Worm (Caenorhabditis elegans): Measurements from ENCODE around the gene grl-31.

Gene grl-31

ce11 chrV:3582086-3582485, 24.5 kb upstream of the grl-31 start (continued):
- TF ChIP-seq jun-1 (tag; optimal IDR thresholded peaks at IDR 0.05) (no peak), dmd-9 (GFP tag; IDR thresholded peaks at IDR 0.05) (no peak), aha-1 (tag) (no peak), nhr-25 (tag; optimal IDR thresholded peaks at IDR 0.05; ENCODE audit: borderline replicate concordance, insufficient read depth) (no peak), fos-1 (tag; optimal IDR thresholded peaks at IDR 0.05) (no peak), nhr-48 (tag; optimal IDR thresholded peaks at IDR 0.05) (peak; percentile 20), nhr-10 (tag; optimal IDR thresholded peaks at IDR 0.05) (no peak), lin-38 (GFP tag; IDR thresholded peaks at IDR 0.05) (peak; percentile 70; the same call in 1 of the 2 replicates), dmd-6 (GFP tag; IDR thresholded peaks at IDR 0.05) (peak; percentile 8; the same call in 1 of the 2 replicates), T26A8.4 (GFP tag; IDR thresholded peaks at IDR 0.05) (peak; percentile 49), nhr-76 (tag; optimal IDR thresholded peaks at IDR 0.05) (no peak), lim-7 (GFP tag; IDR thresholded peaks at IDR 0.05) (peak; percentile 80), mxl-2 (GFP tag; conservative IDR thresholded peaks at IDR 0.05) (no peak), ces-1 (GFP tag; optimal IDR thresholded peaks at IDR 0.05) (no peak), F26F4.8 (GFP tag; conservative IDR thresholded peaks at IDR 0.05) (peak; percentile 76), F10B5.3 (tag; optimal IDR thresholded peaks at IDR 0.05) (no peak), zip-11 (GFP tag; IDR thresholded peaks at IDR 0.05) (no peak), unc-62 (GFP tag; optimal IDR thresholded peaks at IDR 0.05 in 1 of 2) (no peak), unc-62 (tag; optimal IDR thresholded peaks at IDR 0.05) (no peak), duxl-1 (tag; optimal IDR thresholded peaks at IDR 0.05; ENCODE audit: poor library complexity) (peak; percentile 25), dve-1 (tag; optimal IDR thresholded peaks at IDR 0.05; ENCODE audit: insufficient read depth) (peak; percentile 8), gei-8 (GFP tag; optimal IDR thresholded peaks at IDR 0.05) (no peak), mdl-1 (tag; optimal IDR thresholded peaks at IDR 0.05) (no peak), mxl-3 (GFP tag; optimal IDR thresholded peaks at IDR 0.05) (no peak), hif-1 (tag; optimal IDR thresholded peaks at IDR 0.05) (no peak), Y48G9A.11 (GFP tag; IDR thresholded peaks at IDR 0.05) (peak; percentile 70; the same call in 1 of the 2 replicates), zfp-3 (GFP tag; conservative IDR thresholded peaks at IDR 0.05) (no peak; the same call in 1 of the 2 replicates), nhr-102 (tag; optimal IDR thresholded peaks at IDR 0.05) (peak; percentile 1), lsy-2 (tag; optimal IDR thresholded peaks at IDR 0.05) (peak in 1 of 2 experiments; percentile 35), nhr-111 (GFP tag; optimal IDR thresholded peaks at IDR 0.05) (no peak), skn-1 (tag; optimal IDR thresholded peaks at IDR 0.05) (no peak), hlh-30 (tag; optimal IDR thresholded peaks at IDR 0.05; ENCODE audit: insufficient read depth) (no peak), ceh-32 (tag; optimal IDR thresholded peaks at IDR 0.05; ENCODE audit: poor library complexity) (no peak), ceh-20 (GFP tag; IDR thresholded peaks at IDR 0.05) (no peak), unc-130 (GFP tag; optimal IDR thresholded peaks at IDR 0.05) (no peak), attf-4 (tag; optimal IDR thresholded peaks at IDR 0.05) (no peak), Y105C5A.15 (GFP tag; IDR thresholded peaks at IDR 0.05) (peak; percentile 75; the same call in 1 of the 2 replicates), unc-39 (tag; optimal IDR thresholded peaks at IDR 0.05) (no peak), D1046.2 (GFP tag; IDR thresholded peaks at IDR 0.05) (no peak), hmg-1.1 (GFP tag; IDR thresholded peaks at IDR 0.05) (no peak), daf-16 (GFP tag; optimal IDR thresholded peaks at IDR 0.05) (no peak), daf-16 (tag; optimal IDR thresholded peaks at IDR 0.05) (no peak), F44E2.7 (GFP tag; IDR thresholded peaks at IDR 0.05) (0 out of 2 replicates have a peak, but pooled peaks have one; percentile 7), ctbp-1 (GFP tag; IDR thresholded peaks at IDR 0.05) (no peak), spr-1 (tag; optimal IDR thresholded peaks at IDR 0.05) (no peak), daf-12 (tag; optimal IDR thresholded peaks at IDR 0.05) (no peak), ZK546.5 (tag; optimal IDR thresholded peaks at IDR 0.05) (no peak), ceh-82 (tag; optimal IDR thresholded peaks at IDR 0.05) (no peak), R02D3.7 (tag; optimal IDR thresholded peaks at IDR 0.05) (no peak), set-16 (GFP tag; IDR thresholded peaks at IDR 0.05) (no peak), ceh-28 (tag; optimal IDR thresholded peaks at IDR 0.05) (no peak), lin-15B (tag; optimal IDR thresholded peaks at IDR 0.05) (no peak)
